Fruit fly (Drosophila melanogaster): ENCODE measurements around the gene RpS21.

DNA sequence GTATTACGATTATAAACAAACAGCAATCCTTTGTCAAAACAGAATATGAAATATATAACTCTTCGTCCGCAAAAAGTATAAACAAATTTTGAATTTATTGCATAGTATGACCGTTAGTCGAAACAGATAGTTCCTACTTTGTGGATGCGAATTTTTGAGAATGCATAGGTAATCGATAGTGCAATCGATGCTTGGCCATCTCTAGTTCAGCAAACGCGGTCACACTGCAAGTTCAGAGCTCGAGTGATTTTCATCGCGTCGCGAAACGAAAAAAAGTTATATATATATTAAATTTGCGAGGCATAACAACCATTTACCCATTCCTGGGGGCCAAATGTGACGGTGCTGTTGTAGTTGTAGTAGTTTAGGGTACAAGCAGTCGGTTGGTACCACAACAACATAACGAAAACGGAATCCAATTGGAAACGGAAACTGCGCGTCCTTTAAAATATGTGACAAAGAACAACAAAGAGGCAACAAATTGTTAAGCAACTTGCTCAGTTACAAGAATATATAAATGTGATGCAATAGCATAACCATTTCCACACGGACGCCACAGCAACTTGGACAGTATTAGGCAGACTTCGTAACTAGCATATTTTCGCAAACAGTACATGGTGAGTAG is 1.2 kb downstream of the RpS21 start, which contains the start of gene CG2991:
- TF ChIP-seq fd85E (GFP tag; optimal IDR thresholded peaks at IDR 0.05): no peak
- no peak for TF ChIP-seq Hr4 (GFP tag; optimal IDR thresholded peaks at IDR 0.05)

All from whole organism, prepupa.